Fruit fly (Drosophila melanogaster): ENCODE measurements around the gene CG13005.
A peak's percentile ranks its signal among the peaks of the same experiment; 100 is the strongest.

Gene CG13005

dm6 chrX:16836805-16837333 lies 33.4 kb downstream of the CG13005 start:
- TF ChIP-seq CTCF (optimal IDR thresholded peaks at IDR 0.05) = no peak
- no peak for TF ChIP-seq CG8478 (optimal IDR thresholded peaks at IDR 0.05)

DNA sequence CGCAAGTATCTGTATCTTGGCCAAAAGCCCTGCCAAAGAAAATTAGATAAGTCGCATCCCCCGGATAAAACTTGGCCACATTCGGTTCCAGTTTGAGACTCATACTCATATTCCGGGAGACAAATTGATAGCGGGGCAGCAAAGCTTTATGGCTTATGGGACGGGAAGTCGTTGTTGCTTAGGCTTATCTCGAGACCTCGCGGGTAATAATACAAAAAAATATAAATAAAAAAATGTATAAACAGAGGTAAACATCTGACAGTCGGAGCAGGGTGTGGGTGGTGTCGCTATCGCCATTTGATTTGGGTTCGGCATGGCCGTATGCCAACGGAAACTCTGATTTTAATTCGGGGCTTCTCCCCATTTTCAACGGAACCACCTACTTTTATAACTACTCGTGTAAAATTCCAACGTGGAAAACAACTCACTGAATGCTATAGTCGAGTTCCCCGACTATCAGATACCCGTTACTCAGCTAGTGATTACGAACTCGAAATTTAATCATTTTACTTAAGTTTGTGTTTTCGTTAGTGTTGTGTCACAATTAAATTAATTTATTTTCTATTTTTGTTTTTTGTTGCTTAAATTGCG lies 34.2 kb downstream of the CG13005 start:
- TF ChIP-seq CG8478 (optimal IDR thresholded peaks at IDR 0.05) (no peak), CTCF (optimal IDR thresholded peaks at IDR 0.05) (no peak)

dm6 chrX:16839033-16839432 lies 35.6 kb downstream of the CG13005 start:
- TF ChIP-seq CG8478 (optimal IDR thresholded peaks at IDR 0.05) = no peak
- no peak for TF ChIP-seq CTCF (optimal IDR thresholded peaks at IDR 0.05)

- TF ChIP-seq CTCF (optimal IDR thresholded peaks at IDR 0.05) (peak in 1 of 2 experiments; percentile 9), CG8478 (optimal IDR thresholded peaks at IDR 0.05) (no peak)
Observed at dm6 chrX:16839905-16840304, 36.5 kb downstream of the CG13005 start.

DNA sequence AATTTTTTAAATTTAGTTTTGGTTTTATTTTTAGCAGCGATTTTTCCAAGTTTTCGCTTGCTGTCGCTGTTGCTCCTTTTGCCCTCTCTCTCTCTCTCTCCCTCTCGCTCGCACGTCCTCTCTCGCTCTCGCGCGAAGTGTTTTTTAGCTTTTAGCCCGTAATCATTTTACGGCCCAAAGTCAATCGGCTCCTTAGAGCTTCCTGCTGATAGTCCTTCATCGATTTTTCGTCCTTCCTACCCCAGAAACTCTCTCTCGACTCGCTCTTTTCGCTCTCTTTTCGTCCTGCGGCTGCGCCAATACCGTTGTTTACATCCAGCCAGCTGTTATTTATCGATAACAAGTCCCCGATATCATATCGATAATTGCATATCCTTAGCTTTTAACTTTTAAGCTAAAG lies 40.8 kb downstream of the CG13005 start, which contains the start of gene RSG7:
Gene RSG7, minus strand, starts transcription at position 139 of the 400 bp plus-strand sequence.
- TF ChIP-seq CG8478 (optimal IDR thresholded peaks at IDR 0.05) = no peak
- no peak for TF ChIP-seq CTCF (optimal IDR thresholded peaks at IDR 0.05)

DNA sequence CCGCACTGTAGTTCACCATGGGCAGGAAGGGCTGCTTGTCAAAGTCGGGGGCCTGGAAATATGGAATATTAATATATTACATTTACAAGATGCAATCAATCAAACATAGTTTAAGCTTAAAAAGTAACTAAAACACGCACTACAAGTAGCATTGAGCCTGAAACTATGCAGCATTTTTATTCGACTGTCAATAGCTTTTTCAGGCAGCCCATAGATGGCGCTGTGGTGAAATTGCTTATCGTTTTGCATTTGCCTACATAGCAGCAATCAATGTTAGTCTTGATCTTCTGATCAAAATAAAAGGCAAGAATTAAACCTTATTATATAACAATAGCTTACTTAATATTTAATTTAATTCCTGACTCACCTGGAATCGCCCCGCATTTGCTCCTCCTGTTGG lies 43.1 kb downstream of the CG13005 start:
- TF ChIP-seq CTCF (optimal IDR thresholded peaks at IDR 0.05) = peak; percentile 87 to 88
- no peak for TF ChIP-seq CG8478 (optimal IDR thresholded peaks at IDR 0.05)

DNA sequence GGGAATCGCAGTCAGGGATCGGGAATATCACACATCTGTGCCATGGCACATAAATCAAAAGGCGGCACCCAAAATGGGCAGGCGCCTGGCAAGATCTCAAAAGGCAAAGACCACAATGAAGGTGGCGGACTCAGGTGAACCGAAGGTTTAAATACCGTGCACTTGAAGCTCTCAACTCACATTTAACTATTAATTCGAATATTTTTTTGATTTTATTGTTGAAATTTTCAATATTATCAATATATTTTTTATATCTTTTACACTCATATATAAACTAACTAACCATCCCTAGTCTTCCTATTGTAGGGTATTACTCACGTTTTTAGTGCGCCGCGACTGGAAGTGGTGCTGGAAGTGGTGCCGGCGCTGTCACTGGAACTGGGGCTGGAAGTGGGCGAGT lies 45.5 kb downstream of the CG13005 start:
- TF ChIP-seq CTCF (optimal IDR thresholded peaks at IDR 0.05) (no peak), CG8478 (optimal IDR thresholded peaks at IDR 0.05) (no peak)

DNA sequence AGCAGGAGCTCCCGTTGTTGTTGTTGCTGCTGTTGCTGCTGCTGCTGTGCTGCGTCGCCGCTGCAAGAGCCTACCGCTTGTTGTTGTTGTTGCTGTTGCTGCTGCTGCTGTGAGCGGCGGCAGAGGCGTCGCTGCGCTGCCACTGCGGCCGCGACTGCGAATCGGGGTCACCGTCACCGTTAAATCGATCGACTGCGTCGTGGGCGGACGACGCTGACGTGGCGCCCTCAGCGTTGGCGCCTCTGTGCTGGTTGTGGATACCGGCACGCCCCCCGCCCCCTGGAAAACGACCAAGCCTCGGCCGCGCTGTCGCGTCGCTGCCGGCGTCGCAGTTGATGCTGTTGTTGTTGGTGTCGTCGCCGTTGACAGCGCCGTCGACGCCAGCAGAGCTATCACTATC lies 46.1 kb downstream of the CG13005 start:
- no peak for TF ChIP-seq CTCF (optimal IDR thresholded peaks at IDR 0.05)
- no peak for TF ChIP-seq CG8478 (optimal IDR thresholded peaks at IDR 0.05)

- TF ChIP-seq CG8478 (optimal IDR thresholded peaks at IDR 0.05) (no peak), CTCF (optimal IDR thresholded peaks at IDR 0.05) (no peak)
Observed at dm6 chrX:16854746-16855145, 51.3 kb downstream of the CG13005 start.
